Worm (Caenorhabditis elegans) whole organism, late embryonic: ENCODE results near the gene Y42A5A.1.

ENCODE experiments used
- T23F11.4 ChIP-seq: fragments of 200-800 bp; sonication (Bioruptor generic); optimal IDR thresholded peaks from 2 replicates; lab custom pipeline; 2018; ENCODE audit warnings: mild to moderate bottlenecking, missing genetic modification characterization, missing compliant biosample characterization
- ceh-2 ChIP-seq: sonication (generic microtip); optimal IDR thresholded peaks from 2 replicates; lab custom pipeline; 2016; ENCODE audit warnings: missing genotype, missing genetic modification characterization, missing compliant biosample characterization
- ceh-34 ChIP-seq: sonication (generic microtip); optimal IDR thresholded peaks from 2 replicates; lab custom pipeline; 2016; ENCODE audit warnings: mild to moderate bottlenecking, missing genetic modification characterization, missing compliant biosample characterization
- dve-1 ChIP-seq: sonication (generic microtip); optimal IDR thresholded peaks from 2 replicates; lab custom pipeline; 2017; ENCODE audit warnings: antibody characterized with exemption, mild to moderate bottlenecking, missing genetic modification characterization, missing compliant biosample characterization
- sdc-2 ChIP-seq: sonication (generic microtip); optimal IDR thresholded peaks from 2 replicates; lab custom pipeline; 2016; ENCODE audit warnings: missing genotype, missing genetic modification characterization, missing compliant biosample characterization
- tbx-2 ChIP-seq: sonication (generic microtip); optimal IDR thresholded peaks from 2 replicates; lab custom pipeline; 2016; ENCODE audit warnings: missing genetic modification characterization, missing compliant biosample characterization
- tbx-7 ChIP-seq: sonication (generic microtip); optimal IDR thresholded peaks from 2 replicates; lab custom pipeline; 2016; ENCODE audit warnings: missing genotype, missing genetic modification characterization, missing compliant biosample characterization
- unc-86 ChIP-seq: sonication (generic microtip); optimal IDR thresholded peaks from 2 replicates; lab custom pipeline; 2016; ENCODE audit warnings: missing genetic modification characterization, missing compliant biosample characterization

ce11 chrV:11040020-11040419, 47.7 kb upstream of the Y42A5A.1 start, which contains the start of gene C45B11.9:
- no peak for TF ChIP-seq T23F11.4 (GFP tag; lab: Kevin White, UChicago)
- TF ChIP-seq ceh-2 = no peak
- no peak for TF ChIP-seq dve-1 (tag; lab: Kevin White, UChicago)
- TF ChIP-seq sdc-2 (tag; lab: Kevin White, UChicago) = no peak
- TF ChIP-seq tbx-2 (tag; lab: Kevin White, UChicago) = no peak
- no peak for TF ChIP-seq ceh-34
- TF ChIP-seq unc-86 (tag; lab: Kevin White, UChicago) = no peak
- TF ChIP-seq tbx-7 (tag; lab: Kevin White, UChicago) = no peak
